Worm (Caenorhabditis elegans) whole organism, early embryonic: ENCODE measurements around the gene srx-42.

ENCODE experiments used
- B0310.2 ChIP-seq: sonication (generic microtip); optimal IDR thresholded peaks from 2 replicates; lab custom pipeline; 2016; ENCODE audit warnings: mild to moderate bottlenecking, missing genetic modification characterization, missing compliant biosample characterization
- F13C5.2 ChIP-seq: sonication (generic microtip); optimal IDR thresholded peaks from 2 replicates; lab custom pipeline; 2017; ENCODE audit warnings: mild to moderate bottlenecking, missing genetic modification characterization, inconsistent platforms, missing compliant biosample characterization
- aly-1 ChIP-seq: sonication (generic microtip); optimal IDR thresholded peaks from 2 replicates; lab custom pipeline; 2016; ENCODE audit warnings: missing genetic modification characterization, missing compliant biosample characterization
- ama-1 ChIP-seq: fragments of 150-350 bp; optimal IDR thresholded peaks from 2 replicates; lab custom pipeline; 2014
- ceh-36 ChIP-seq: sonication (generic microtip); optimal IDR thresholded peaks from 2 replicates; lab custom pipeline; 2016; ENCODE audit warnings: missing genetic modification characterization, inconsistent platforms, missing compliant biosample characterization
- flt-1 ChIP-seq: fragments of 200-800 bp; sonication (Bioruptor generic); IDR thresholded peaks from 2 replicates; pipeline ENCODE4 v1.3.6; 2022; ENCODE audit warnings: missing genetic modification characterization, missing compliant biosample characterization
- hmg-4 ChIP-seq: fragments of 200-800 bp; sonication (Bioruptor generic); optimal IDR thresholded peaks from 2 replicates; lab custom pipeline; 2018; ENCODE audit warnings: mild to moderate bottlenecking, missing genetic modification characterization, missing compliant biosample characterization
- pes-1 ChIP-seq: fragments of 200-800 bp; sonication (Bioruptor generic); IDR thresholded peaks from 2 replicates; pipeline ENCODE4 v1.3.6; 2022; ENCODE audit warnings: missing genetic modification reagents, missing genetic modification characterization, missing compliant biosample characterization
- sea-1 ChIP-seq: fragments of 200-800 bp; sonication (Bioruptor generic); conservative IDR thresholded peaks from 2 replicates; pipeline ENCODE4 v1.3.6; 2022; ENCODE audit warnings: missing genetic modification characterization, missing compliant biosample characterization
- tbx-11 ChIP-seq: fragments of 200-800 bp; sonication (Bioruptor generic); IDR thresholded peaks from 2 replicates; pipeline ENCODE4 v1.3.6; 2022; ENCODE audit warnings: missing genetic modification characterization, missing compliant biosample characterization
- tbx-37 ChIP-seq: fragments of 200-800 bp; sonication (Bioruptor generic); conservative IDR thresholded peaks from 2 replicates; pipeline ENCODE4 v1.3.6; 2022; ENCODE audit warnings: missing genetic modification reagents, missing genetic modification characterization, missing compliant biosample characterization
- tra-4 ChIP-seq: sonication (generic microtip); optimal IDR thresholded peaks from 2 replicates; lab custom pipeline; 2017; ENCODE audit warnings: missing genetic modification characterization, missing compliant biosample characterization

DNA sequence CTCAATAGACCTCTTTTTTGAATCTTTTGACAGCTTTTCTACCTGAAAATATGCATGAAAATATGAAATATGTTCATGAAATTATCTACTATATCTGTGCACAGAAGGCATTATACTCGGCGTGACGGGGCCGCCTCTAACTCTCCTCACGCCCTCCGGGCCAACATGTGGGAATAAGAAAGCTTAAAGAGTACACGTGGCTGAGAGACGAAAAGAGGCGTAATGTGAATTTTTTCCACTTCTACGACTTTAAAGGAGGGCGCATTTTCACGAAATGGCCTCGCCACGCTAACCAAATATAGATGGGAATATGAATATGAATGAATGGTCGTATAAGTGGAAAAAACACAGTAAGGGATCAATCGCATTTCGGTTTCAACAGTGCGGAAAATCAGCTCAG lies 36.9 kb downstream of the srx-42 start:
- TF ChIP-seq flt-1 (GFP tag; lab: Robert Waterston, UW) (no peak), tra-4 (tag; lab: Kevin White, UChicago) (no peak), hmg-4 (no peak), ama-1 (lab: Kevin White, UChicago) (no peak), F13C5.2 (tag; lab: Kevin White, UChicago) (no peak), tbx-11 (GFP tag; lab: Robert Waterston, UW) (no peak), sea-1 (GFP tag; lab: Robert Waterston, UW) (no peak), B0310.2 (no peak), tbx-37 (GFP tag; lab: Robert Waterston, UW) (no peak), pes-1 (GFP tag; lab: Robert Waterston, UW) (no peak), ceh-36 (tag; lab: Kevin White, UChicago) (no peak), aly-1 (no peak)
